Worm (Caenorhabditis elegans) whole organism, mixed stage, embryonic: Measurements from ENCODE around the gene W02G9.3.

Experiments used
- bed-3 ChIP-seq: fragments of 200-800 bp; sonication (Bioruptor generic); optimal IDR thresholded peaks from 3 replicates; lab custom pipeline; 2018; ENCODE audit warnings: mild to moderate bottlenecking, missing genetic modification characterization, moderate library complexity, missing compliant biosample characterization
- ceh-83 ChIP-seq: fragments of 200-800 bp; sonication (Bioruptor generic); optimal IDR thresholded peaks from 2 replicates; lab custom pipeline; 2018; ENCODE audit warnings: mild to moderate bottlenecking, missing genetic modification characterization, missing compliant biosample characterization
- elt-3 ChIP-seq: fragments of 150-350 bp; optimal IDR thresholded peaks from 2 replicates; lab custom pipeline; 2014; ENCODE audit warnings: missing biosample characterization, missing genetic modification characterization
- flh-1 ChIP-seq: fragments of 200-800 bp; sonication (Bioruptor generic); optimal IDR thresholded peaks from 2 replicates; lab custom pipeline; 2018; ENCODE audit warnings: mild to moderate bottlenecking, missing genetic modification characterization, moderate library complexity, missing compliant biosample characterization
- nhr-28 ChIP-seq: fragments of 150-350 bp; optimal IDR thresholded peaks from 2 replicates; lab custom pipeline; 2014; ENCODE audit warnings: missing biosample characterization, missing genetic modification characterization
- sem-2 ChIP-seq: fragments of 200-800 bp; sonication (Bioruptor generic); optimal IDR thresholded peaks from 2 replicates; lab custom pipeline; 2018; ENCODE audit warnings: mild to moderate bottlenecking, missing genetic modification characterization, missing compliant biosample characterization

DNA sequence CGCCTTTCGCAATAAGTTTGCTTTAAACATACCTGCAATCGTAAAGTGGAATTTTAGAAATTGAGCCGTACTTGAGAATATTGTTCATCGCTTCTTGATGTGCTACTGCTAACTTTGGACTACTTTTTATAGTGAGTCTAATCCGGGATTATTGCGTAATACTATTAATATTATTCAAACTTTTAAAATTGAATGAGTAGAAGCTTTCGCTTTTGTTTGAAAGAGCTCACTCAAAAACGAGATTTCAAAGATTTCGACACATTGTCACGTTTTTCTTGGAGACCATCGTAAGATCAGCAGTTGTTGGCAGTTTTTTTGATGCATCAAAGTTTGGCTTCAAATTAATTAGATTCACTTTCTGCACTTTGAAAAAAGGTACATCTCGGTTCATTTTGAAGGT lies 40.7 kb downstream of the W02G9.3 start, which contains the start of gene srt-28:
- TF ChIP-seq flh-1 (GFP tag; lab: Kevin White, UChicago), result no peak
- TF ChIP-seq elt-3 (tag; lab: Kevin White, UChicago), result no peak
- TF ChIP-seq bed-3 (GFP tag; lab: Kevin White, UChicago), result no peak
- TF ChIP-seq sem-2 (GFP tag; lab: Kevin White, UChicago), result no peak
- TF ChIP-seq nhr-28, result no peak
- no peak for TF ChIP-seq ceh-83 (GFP tag; lab: Kevin White, UChicago)
